Worm (Caenorhabditis elegans): ENCODE measurements around the gene fbxa-155.

DNA sequence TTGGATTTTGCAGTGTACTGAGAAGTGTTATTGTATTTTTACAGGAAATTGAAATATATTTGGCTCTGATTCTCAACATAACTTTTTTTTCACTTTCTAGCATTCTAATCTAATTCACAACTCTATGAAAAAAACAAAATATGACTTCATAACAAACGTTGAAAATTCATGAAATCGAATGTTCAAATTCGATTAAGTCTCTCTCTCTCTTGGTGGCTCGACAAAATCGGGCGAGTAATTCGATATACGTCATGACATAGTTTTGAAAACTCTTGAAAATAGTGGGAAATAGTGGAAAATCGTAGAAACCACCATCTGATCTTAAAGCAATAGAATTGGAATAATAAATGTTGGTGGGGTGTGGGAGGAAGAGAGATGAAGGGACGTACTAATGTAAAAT is 8.0 kb upstream of the fbxa-155 start:
- no peak for TF ChIP-seq fkh-10 (GFP tag; optimal IDR thresholded peaks at IDR 0.05)
- TF ChIP-seq lsy-12 (tag; optimal IDR thresholded peaks at IDR 0.05) = no peak
- no peak for TF ChIP-seq tbx-2 (tag; optimal IDR thresholded peaks at IDR 0.05)
- no peak for TF ChIP-seq nhr-11 (tag; optimal IDR thresholded peaks at IDR 0.05)
- no peak for TF ChIP-seq lin-39 (tag; optimal IDR thresholded peaks at IDR 0.05)
- TF ChIP-seq nfya-1 (tag; optimal IDR thresholded peaks at IDR 0.05; ENCODE audit: insufficient read depth) = no peak
- no peak for TF ChIP-seq nhr-237 (tag; optimal IDR thresholded peaks at IDR 0.05)
- no peak for TF ChIP-seq nhr-12 (tag; optimal IDR thresholded peaks at IDR 0.05)
- TF ChIP-seq pha-4 (tag; optimal IDR thresholded peaks at IDR 0.05) = no peak
- TF ChIP-seq unc-39 (tag; optimal IDR thresholded peaks at IDR 0.05) = no peak
